Fruit fly (Drosophila melanogaster) whole organism, embryonic: ENCODE measurements around the gene Wdr92.

Experiments used
- Ada2b ChIP-seq: fragments of 200-800 bp; sonication (Bioruptor generic); IDR thresholded peaks from 2 replicates; pipeline ENCODE4 v1.3.6; 2022; ENCODE audit warnings: missing biosample characterization, missing genetic modification characterization
- Bdp1 ChIP-seq: fragments of 200-800 bp; sonication (Bioruptor generic); optimal IDR thresholded peaks from 3 replicates; lab custom pipeline; 2016; ENCODE audit warnings: missing biosample characterization, missing genetic modification characterization
- CG10209 ChIP-seq: fragments of 200-800 bp; sonication (Bioruptor generic); optimal IDR thresholded peaks from 3 replicates; lab custom pipeline; 2017; ENCODE audit warnings: missing biosample characterization, mild to moderate bottlenecking, missing genetic modification characterization, missing genetic modification reagents
- CG12769 ChIP-seq: fragments of 200-800 bp; sonication (Bioruptor generic); optimal IDR thresholded peaks from 2 replicates; lab custom pipeline; 2019; ENCODE audit warnings: missing biosample characterization, mild to moderate bottlenecking, missing genetic modification characterization, moderate library complexity
- CG14441 ChIP-seq: fragments of 200-800 bp; sonication (Bioruptor generic); IDR thresholded peaks from 2 replicates; pipeline ENCODE4 v1.3.6; 2022; ENCODE audit warnings: missing biosample characterization, missing genetic modification characterization
- CG15601 ChIP-seq: fragments of 200-800 bp; sonication (Bioruptor generic); optimal IDR thresholded peaks from 3 replicates; lab custom pipeline; 2019; ENCODE audit warnings: missing biosample characterization, mild to moderate bottlenecking, missing genetic modification characterization, moderate library complexity
- CG15696 ChIP-seq: fragments of 200-800 bp; sonication (Bioruptor generic); optimal IDR thresholded peaks from 2 replicates; lab custom pipeline; 2019; ENCODE audit warnings: missing biosample characterization, mild to moderate bottlenecking, missing genetic modification characterization, moderate library complexity
- CG16779 ChIP-seq: fragments of 200-800 bp; sonication (Bioruptor generic); IDR thresholded peaks from 2 replicates; pipeline ENCODE4 v1.3.6; 2022; ENCODE audit warnings: missing biosample characterization, missing genetic modification characterization
- CG17186 ChIP-seq: fragments of 200-800 bp; sonication (Bioruptor generic); optimal IDR thresholded peaks from 3 replicates; lab custom pipeline; 2017; ENCODE audit warnings: missing biosample characterization, missing genetic modification reagents, missing genetic modification characterization
- CG17361 ChIP-seq: fragments of 200-800 bp; sonication (Bioruptor generic); IDR thresholded peaks from 3 replicates; pipeline ENCODE4 v1.3.6; 2022; ENCODE audit warnings: missing biosample characterization, missing genetic modification characterization
- CG2116 ChIP-seq: fragments of 200-800 bp; sonication (Bioruptor generic); optimal IDR thresholded peaks from 3 replicates; lab custom pipeline; 2018; ENCODE audit warnings: missing biosample characterization, mild to moderate bottlenecking, missing genetic modification characterization
- CG2129 ChIP-seq: fragments of 200-800 bp; sonication (Bioruptor generic); IDR thresholded peaks from 2 replicates; pipeline ENCODE4 v1.3.6; 2022; ENCODE audit warnings: missing biosample characterization, missing genetic modification characterization; ENCODE audit not compliant: partially characterized antibody
- CG2875 ChIP-seq: fragments of 200-800 bp; sonication (Bioruptor generic); optimal IDR thresholded peaks from 2 replicates; lab custom pipeline; 2017; ENCODE audit warnings: missing biosample characterization, mild to moderate bottlenecking, missing genetic modification characterization, missing genetic modification reagents
- CG4424 ChIP-seq: fragments of 200-800 bp; sonication (Bioruptor generic); optimal IDR thresholded peaks from 3 replicates; lab custom pipeline; 2016; ENCODE audit warnings: missing biosample characterization, missing genetic modification characterization
- CG7745 ChIP-seq: fragments of 200-800 bp; sonication (Bioruptor generic); optimal IDR thresholded peaks from 2 replicates; lab custom pipeline; 2018; ENCODE audit warnings: missing biosample characterization, mild to moderate bottlenecking, missing genetic modification characterization, moderate library complexity
- CG8359 ChIP-seq: fragments of 200-800 bp; sonication (Bioruptor generic); optimal IDR thresholded peaks from 2 replicates; lab custom pipeline; 2017; ENCODE audit warnings: missing biosample characterization, mild to moderate bottlenecking, missing genetic modification characterization, borderline replicate concordance
- CG8765 ChIP-seq: fragments of 200-800 bp; sonication (Bioruptor generic); IDR thresholded peaks from 2 replicates; pipeline ENCODE4 v1.3.6; 2022; ENCODE audit warnings: missing biosample characterization, missing genetic modification characterization
- CoRest ChIP-seq: fragments of 200-800 bp; sonication (Bioruptor generic); optimal IDR thresholded peaks from 3 replicates; lab custom pipeline; 2018; ENCODE audit warnings: missing biosample characterization, mild to moderate bottlenecking, missing genetic modification characterization, moderate library complexity
- Deaf1 ChIP-seq: fragments of 200-800 bp; optimal IDR thresholded peaks from 3 replicates; lab custom pipeline; 2019; ENCODE audit warnings: missing biosample characterization, mild to moderate bottlenecking, missing genetic modification characterization, moderate library complexity
- Drgx ChIP-seq: fragments of 200-800 bp; sonication (Bioruptor generic); IDR thresholded peaks from 2 replicates; pipeline ENCODE4 v1.3.6; 2022; ENCODE audit warnings: missing biosample characterization, missing genetic modification characterization
- Eip74EF ChIP-seq, 2 experiments: fragments of 200-800 bp in 1 of 2; fragments of >200 bp in 1 of 2; sonication (Bioruptor generic) in 1 of 2; optimal IDR thresholded peaks; 2 replicates each; lab custom pipeline; 2017 to 2019; ENCODE audit warnings: missing biosample characterization in 2 of 2, missing genetic modification characterization in 2 of 2, mild to moderate bottlenecking in 1 of 2, moderate library complexity in 1 of 2
- Ets65A ChIP-seq: fragments of 200-800 bp; sonication (Bioruptor generic); peaks from one replicate; lab custom pipeline; 2016; ENCODE audit warnings: missing biosample characterization, missing genetic modification characterization
- Hmx ChIP-seq: fragments of 200-800 bp; sonication (Bioruptor generic); optimal IDR thresholded peaks from 2 replicates; lab custom pipeline; 2016; ENCODE audit warnings: missing biosample characterization, missing genetic modification characterization
- Hr51 ChIP-seq, 2 experiments: fragments of 200-800 bp; sonication (Bioruptor generic); optimal IDR thresholded peaks; 2 replicates in 1 of 2; 3 replicates in 1 of 2; lab custom pipeline; 2016 to 2018; ENCODE audit warnings: missing biosample characterization in 2 of 2, missing genetic modification characterization in 2 of 2, mild to moderate bottlenecking in 1 of 2, moderate library complexity in 1 of 2
- NC2α ChIP-seq: fragments of 200-800 bp; sonication (Bioruptor generic); optimal IDR thresholded peaks from 2 replicates; lab custom pipeline; 2016; ENCODE audit warnings: missing biosample characterization, missing genetic modification characterization
- Pdp1 ChIP-seq, 2 experiments: fragments of 200-800 bp; sonication (Bioruptor generic); optimal IDR thresholded peaks; 3 replicates each; lab custom pipeline; 2016; ENCODE audit warnings: missing biosample characterization in 2 of 2, missing genetic modification characterization in 2 of 2, mild to moderate bottlenecking in 1 of 2, moderate library complexity in 1 of 2
- Rfx ChIP-seq: fragments of 200-800 bp; sonication (Bioruptor generic); IDR thresholded peaks from 2 replicates; pipeline ENCODE4 v1.3.6; 2022; ENCODE audit warnings: missing biosample characterization, missing genetic modification characterization
- Ssrp ChIP-seq: fragments of 200-800 bp; sonication (Bioruptor generic); optimal IDR thresholded peaks from 2 replicates; lab custom pipeline; 2018; ENCODE audit warnings: missing biosample characterization, mild to moderate bottlenecking, missing genetic modification characterization, moderate library complexity
- Taf1 ChIP-seq: fragments of 200-800 bp; sonication (Bioruptor generic); IDR thresholded peaks from 2 replicates; pipeline ENCODE4 v1.3.6; 2022; ENCODE audit warnings: missing biosample characterization, missing genetic modification characterization
- bbx ChIP-seq: fragments of 200-800 bp; sonication (Bioruptor generic); IDR thresholded peaks from 2 replicates; pipeline ENCODE4 v1.3.6; 2022; ENCODE audit warnings: missing biosample characterization, missing genetic modification characterization; ENCODE audit not compliant: partially characterized antibody
- chif ChIP-seq, 2 experiments: fragments of 200-800 bp; sonication (Bioruptor generic); optimal IDR thresholded peaks; 3 replicates each; lab custom pipeline; 2016; ENCODE audit warnings: missing biosample characterization in 2 of 2, missing genetic modification characterization in 2 of 2
- chinmo ChIP-seq: fragments of 200-800 bp; sonication (Bioruptor generic); IDR thresholded peaks from 4 replicates; pipeline ENCODE4 v1.3.6; 2022; ENCODE audit warnings: missing biosample characterization, missing genetic modification characterization; ENCODE audit not compliant: partially characterized antibody
- chm ChIP-seq: fragments of 200-800 bp; sonication (Bioruptor generic); IDR thresholded peaks from 2 replicates; pipeline ENCODE4 v1.3.6; 2022; ENCODE audit warnings: missing biosample characterization, missing genetic modification characterization
- croc ChIP-seq: fragments of 200-800 bp; sonication (Bioruptor generic); conservative IDR thresholded peaks from 3 replicates; pipeline ENCODE4 v1.3.6; 2022; ENCODE audit warnings: missing biosample characterization, missing genetic modification characterization
- crol ChIP-seq: fragments of 200-800 bp; sonication (Bioruptor generic); IDR thresholded peaks from 2 replicates; pipeline ENCODE4 v1.3.6; 2022; ENCODE audit warnings: missing biosample characterization, missing genetic modification characterization
- eve ChIP-seq, 2 experiments: fragments of >200 bp; optimal IDR thresholded peaks; 2 replicates each; lab custom pipeline; 2017; ENCODE audit warnings: missing biosample characterization in 2 of 2, missing genetic modification characterization in 2 of 2
- ham ChIP-seq: fragments of 200-800 bp; sonication (Bioruptor generic); IDR thresholded peaks from 2 replicates; pipeline ENCODE4 v1.3.6; 2022; ENCODE audit warnings: missing biosample characterization, missing genetic modification characterization
- klu ChIP-seq: fragments of 200-800 bp; sonication (Bioruptor generic); IDR thresholded peaks from 2 replicates; pipeline ENCODE4 v1.3.6; 2022; ENCODE audit warnings: missing biosample characterization, missing genetic modification characterization
- nom ChIP-seq: fragments of 200-800 bp; sonication (Bioruptor generic); optimal IDR thresholded peaks from 2 replicates; lab custom pipeline; 2017; ENCODE audit warnings: missing biosample characterization, missing genetic modification characterization, mild to moderate bottlenecking, moderate library complexity, missing genetic modification reagents
- odd ChIP-seq: fragments of 200-800 bp; sonication (Bioruptor generic); optimal IDR thresholded peaks from 2 replicates; lab custom pipeline; 2017; ENCODE audit warnings: missing biosample characterization, mild to moderate bottlenecking, missing genetic modification characterization
- peb ChIP-seq: fragments of 200-800 bp; sonication (Bioruptor generic); IDR thresholded peaks from 2 replicates; pipeline ENCODE4 v1.3.6; 2022; ENCODE audit warnings: missing biosample characterization, missing genetic modification characterization
- sd ChIP-seq: fragments of 200-800 bp; sonication (Bioruptor generic); optimal IDR thresholded peaks from 3 replicates; lab custom pipeline; 2018; ENCODE audit warnings: missing biosample characterization, mild to moderate bottlenecking, missing genetic modification characterization, moderate library complexity
- sr ChIP-seq: fragments of 200-800 bp; sonication (Bioruptor generic); IDR thresholded peaks from 3 replicates; pipeline ENCODE4 v1.3.6; 2022; ENCODE audit warnings: missing biosample characterization, missing genetic modification characterization
- ssp ChIP-seq: fragments of 200-800 bp; sonication (Bioruptor generic); IDR thresholded peaks from 2 replicates; pipeline ENCODE4 v1.3.6; 2022; ENCODE audit warnings: missing biosample characterization, missing genetic modification characterization
- stc ChIP-seq: fragments of 200-800 bp; sonication (Bioruptor generic); IDR thresholded peaks from 2 replicates; pipeline ENCODE4 v1.3.6; 2022; ENCODE audit warnings: missing biosample characterization, missing genetic modification characterization
- tio ChIP-seq: fragments of 200-800 bp; sonication (Bioruptor generic); optimal IDR thresholded peaks from 2 replicates; lab custom pipeline; 2017; ENCODE audit warnings: missing biosample characterization, missing genetic modification characterization, inconsistent platforms
- trh ChIP-seq: fragments of 200-800 bp; sonication (Bioruptor generic); optimal IDR thresholded peaks from 2 replicates; lab custom pipeline; 2016; ENCODE audit warnings: missing biosample characterization, missing genetic modification characterization
- tup ChIP-seq: fragments of 200-800 bp; sonication (Bioruptor generic); optimal IDR thresholded peaks from 2 replicates; lab custom pipeline; 2016; ENCODE audit warnings: missing biosample characterization, mild to moderate bottlenecking, missing genetic modification characterization, moderate library complexity
- unpg ChIP-seq: fragments of 200-800 bp; sonication (Bioruptor generic); optimal IDR thresholded peaks from 3 replicates; lab custom pipeline; 2018; ENCODE audit warnings: missing biosample characterization, mild to moderate bottlenecking, missing genetic modification characterization, moderate library complexity
- yki ChIP-seq: fragments of >200 bp; optimal IDR thresholded peaks from 3 replicates; lab custom pipeline; 2018

Gene Wdr92

dm6 chr3L:17904593-17904992 lies 3.4 kb upstream of the Wdr92 start (continued):
- TF ChIP-seq chif (GFP tag; optimal IDR thresholded peaks at IDR 0.05; lab: Kevin White, UChicago) (no peak), tup (no peak), Hr51 (GFP tag; optimal IDR thresholded peaks at IDR 0.05; lab: Kevin White, UChicago) (no peak), peb (GFP tag; lab: Robert Waterston, UW) (no peak), CG15696 (tag; lab: Kevin White, UChicago) (no peak), CG12769 (peak; percentile 4), ham (GFP tag; lab: Robert Waterston, UW) (no peak), Ada2b (GFP tag; lab: Robert Waterston, UW) (no peak), chinmo (GFP tag; lab: Robert Waterston, UW) (peak; percentile 73; the same call in 1 of the 4 replicates), eve (GFP tag; optimal IDR thresholded peaks at IDR 0.05; lab: Kevin White, UChicago) (no peak), chm (no peak), croc (GFP tag; lab: Robert Waterston, UW) (no peak), odd (no peak), yki (lab: Kevin White, UChicago) (no peak), Taf1 (GFP tag; lab: Robert Waterston, UW) (no peak), Rfx (0 out of 2 replicates have a peak, but pooled peaks have one; percentile 14), CG8765 (no peak), CG2875 (GFP tag; lab: Kevin White, UChicago) (no peak), CG2129 (GFP tag; lab: Robert Waterston, UW) (no peak), Eip74EF (GFP tag; optimal IDR thresholded peaks at IDR 0.05; lab: Kevin White, UChicago) (no peak), stc (GFP tag; lab: Robert Waterston, UW) (0 out of 2 replicates have a peak, but pooled peaks have one; percentile 6), Bdp1 (GFP tag; lab: Kevin White, UChicago) (no peak), CG16779 (no peak), Pdp1 (GFP tag; optimal IDR thresholded peaks at IDR 0.05; lab: Kevin White, UChicago) (peak in 1 of 2 experiments; percentile 91), sr (GFP tag; lab: Robert Waterston, UW) (no peak), Deaf1 (no peak), NC2α (no peak), tio (GFP tag; lab: Kevin White, UChicago) (no peak), Ssrp (tag; lab: Kevin White, UChicago) (no peak), CG15601 (tag; lab: Kevin White, UChicago) (no peak), CG8359 (no peak), CG10209 (GFP tag; lab: Kevin White, UChicago) (peak; percentile 0)

- TF ChIP-seq Drgx (GFP tag; lab: Robert Waterston, UW) (peak; percentile 15; the same call in 1 of the 2 replicates), CG14441 (GFP tag; lab: Robert Waterston, UW) (peak; percentile 38; the same call in 1 of the 2 replicates), nom (GFP tag; lab: Kevin White, UChicago) (peak; percentile 33), Hmx (GFP tag; lab: Kevin White, UChicago) (no peak), crol (GFP tag; lab: Robert Waterston, UW) (peak; percentile 36; the same call in 1 of the 2 replicates)
Observed at dm6 chr3L:17905761-17906160, 2.2 kb upstream of the Wdr92 start.

DNA sequence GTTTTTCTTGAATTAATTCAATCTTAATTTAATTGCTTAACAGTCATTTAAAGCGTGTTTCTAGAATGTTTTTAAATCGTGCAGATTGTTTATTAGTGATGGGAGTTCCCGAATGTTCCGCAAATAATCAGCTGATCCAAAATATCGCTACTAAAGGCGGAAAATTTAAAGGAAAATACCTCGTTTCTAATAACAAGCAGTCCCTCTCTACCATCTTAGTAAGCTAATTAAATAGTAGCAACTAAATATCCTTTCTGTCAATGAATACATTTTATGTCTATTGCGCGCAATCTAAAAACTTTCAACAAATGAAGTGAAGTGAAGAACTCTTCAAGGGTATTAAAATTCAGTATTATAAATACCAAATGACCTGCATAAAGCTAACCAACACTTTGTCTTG lies 4.5 kb downstream of the Wdr92 start, which contains the start of gene CG5290:
CG5290 (minus strand) TSS at position 118 of the 400 bp plus-strand sequence.
- TF ChIP-seq bbx (GFP tag; lab: Robert Waterston, UW) (no peak; the same call in 1 of the 2 replicates), trh (GFP tag; lab: Kevin White, UChicago) (no peak), CG7745 (no peak), CG4424 (GFP tag; lab: Kevin White, UChicago) (peak; percentile 18), CG2116 (GFP tag; lab: Kevin White, UChicago) (peak; percentile 59), unpg (no peak), CoRest (tag; lab: Kevin White, UChicago) (peak; percentile 30), ssp (no peak), klu (GFP tag; lab: Robert Waterston, UW) (no peak), sd (peak; percentile 18), Pdp1 (GFP tag; optimal IDR thresholded peaks at IDR 0.05; lab: Kevin White, UChicago) (peak in 1 of 2 experiments; percentile 25), Ets65A (GFP tag; lab: Kevin White, UChicago) (peak; percentile 71), CG17361 (peak; percentile 40; the same call in 2 of the 3 replicates), CG17186 (GFP tag; lab: Kevin White, UChicago) (no peak)
